Worm (Caenorhabditis elegans): ENCODE measurements around the gene tsr-2.

DNA sequence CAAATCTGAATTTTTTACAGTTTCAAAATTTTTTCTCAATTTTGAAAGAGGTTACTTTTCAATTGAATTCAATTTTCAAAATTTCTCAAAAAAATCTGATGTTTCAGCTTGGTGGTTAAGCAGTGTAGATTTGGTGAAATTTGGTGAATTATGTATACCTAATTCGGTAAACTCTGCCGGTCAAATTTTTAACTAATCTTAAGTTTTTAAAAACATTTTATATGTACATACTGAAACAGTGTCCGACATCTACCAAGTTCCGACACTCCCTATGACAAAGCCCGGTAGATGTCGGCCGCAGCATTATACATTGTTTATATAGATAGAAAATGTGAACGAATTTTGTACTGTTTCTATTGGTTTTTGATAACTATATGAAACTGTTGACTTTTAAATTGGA, 50.5 kb downstream of the tsr-2 start:
- TF ChIP-seq pag-3 (tag; optimal IDR thresholded peaks at IDR 0.05; ENCODE audit: borderline replicate concordance, insufficient read depth) (no peak), ceh-82 (tag; optimal IDR thresholded peaks at IDR 0.05) (no peak), unc-62 (GFP tag; optimal IDR thresholded peaks at IDR 0.05) (no peak), nhr-11 (tag; optimal IDR thresholded peaks at IDR 0.05) (no peak), zag-1 (tag; optimal IDR thresholded peaks at IDR 0.05) (no peak)
